Worm (Caenorhabditis elegans): ENCODE data around the gene F19C6.3.

- TF ChIP-seq cey-2 (tag; optimal IDR thresholded peaks at IDR 0.05; ENCODE audit: borderline replicate concordance, insufficient read depth) (no peak), fkh-10 (GFP tag; optimal IDR thresholded peaks at IDR 0.05) (no peak), ces-1 (GFP tag; optimal IDR thresholded peaks at IDR 0.05) (no peak), dve-1 (tag; optimal IDR thresholded peaks at IDR 0.05; ENCODE audit: insufficient read depth) (no peak), nhr-76 (tag; optimal IDR thresholded peaks at IDR 0.05) (no peak)
These were observed 51.1 kb downstream of the F19C6.3 start for ce11 chrX:9957449-9957848.
